Fruit fly (Drosophila melanogaster) whole organism, prepupa: ENCODE results near the gene CG18764.

Experiments
- CG10669 ChIP-seq: fragments of 200-800 bp; sonication (Bioruptor generic); optimal IDR thresholded peaks from 3 replicates; lab custom pipeline; 2018; ENCODE audit warnings: missing biosample characterization, mild to moderate bottlenecking, missing genetic modification characterization, moderate library complexity
- CG11294 ChIP-seq: fragments of 200-800 bp; sonication (Bioruptor generic); IDR thresholded peaks from 2 replicates; pipeline ENCODE4 v1.3.6; 2022; ENCODE audit warnings: missing biosample characterization, missing genetic modification characterization
- CG11762 ChIP-seq: fragments of 200-800 bp; sonication (Bioruptor generic); optimal IDR thresholded peaks from 3 replicates; lab custom pipeline; 2016; ENCODE audit warnings: missing biosample characterization, missing genetic modification characterization; ENCODE audit not compliant: insufficient read depth
- CG15336 ChIP-seq: fragments of 200-800 bp; sonication (Bioruptor generic); IDR thresholded peaks from 2 replicates; pipeline ENCODE4 v1.3.6; 2022; ENCODE audit warnings: missing biosample characterization, missing genetic modification characterization
- CG1621 ChIP-seq: fragments of 200-800 bp; sonication (Bioruptor generic); optimal IDR thresholded peaks from 3 replicates; lab custom pipeline; 2018; ENCODE audit warnings: missing biosample characterization, mild to moderate bottlenecking, missing genetic modification characterization
- CG16779 ChIP-seq: fragments of 200-800 bp; sonication (Bioruptor generic); optimal IDR thresholded peaks from 3 replicates; lab custom pipeline; 2017; ENCODE audit warnings: missing biosample characterization, mild to moderate bottlenecking, missing genetic modification characterization
- CG32006 ChIP-seq: fragments of 200-800 bp; sonication (Bioruptor generic); optimal IDR thresholded peaks from 3 replicates; lab custom pipeline; 2017; ENCODE audit warnings: missing biosample characterization, mild to moderate bottlenecking, missing genetic modification characterization
- CG4318 ChIP-seq: fragments of 200-800 bp; sonication (Bioruptor generic); optimal IDR thresholded peaks from 3 replicates; lab custom pipeline; 2017; ENCODE audit warnings: missing biosample characterization, mild to moderate bottlenecking, missing genetic modification characterization
- CG6163 ChIP-seq: fragments of 200-800 bp; sonication (Bioruptor generic); IDR thresholded peaks from 3 replicates; pipeline ENCODE4 v1.3.6; 2022; ENCODE audit warnings: missing biosample characterization, missing genetic modification characterization
- CG6792 ChIP-seq: fragments of 200-800 bp; sonication (Bioruptor generic); optimal IDR thresholded peaks from 3 replicates; lab custom pipeline; 2016; ENCODE audit warnings: missing biosample characterization, missing genetic modification characterization
- CG6808 ChIP-seq: fragments of 200-800 bp; sonication (Bioruptor generic); optimal IDR thresholded peaks from 3 replicates; lab custom pipeline; 2017; ENCODE audit warnings: missing biosample characterization, missing genetic modification characterization, mild to moderate bottlenecking, moderate library complexity, missing genetic modification reagents
- CG6854 ChIP-seq: fragments of 200-800 bp; sonication (Bioruptor generic); optimal IDR thresholded peaks from 2 replicates; lab custom pipeline; 2017; ENCODE audit warnings: missing biosample characterization, mild to moderate bottlenecking, missing genetic modification characterization
- CG7368 ChIP-seq: fragments of 200-800 bp; sonication (Bioruptor generic); optimal IDR thresholded peaks from 3 replicates; lab custom pipeline; 2016; ENCODE audit warnings: missing biosample characterization, missing genetic modification characterization
- CG8319 ChIP-seq: fragments of 200-800 bp; sonication (Bioruptor generic); optimal IDR thresholded peaks from 3 replicates; lab custom pipeline; 2016; ENCODE audit warnings: missing biosample characterization, missing genetic modification characterization
- CG8632 ChIP-seq: fragments of 200-800 bp; sonication (Bioruptor generic); optimal IDR thresholded peaks from 3 replicates; lab custom pipeline; 2016; ENCODE audit warnings: missing biosample characterization, missing genetic modification characterization
- CG9139 ChIP-seq: fragments of 200-800 bp; sonication (Bioruptor generic); optimal IDR thresholded peaks from 3 replicates; lab custom pipeline; 2017; ENCODE audit warnings: missing biosample characterization, mild to moderate bottlenecking, missing genetic modification characterization
- Eip78C ChIP-seq: fragments of 200-800 bp; sonication (Bioruptor generic); peaks from one replicate; lab custom pipeline; 2016; ENCODE audit warnings: missing biosample characterization, missing genetic modification characterization
- Eip93F ChIP-seq: fragments of 200-800 bp; sonication (Bioruptor generic); optimal IDR thresholded peaks from 2 replicates; lab custom pipeline; 2016; ENCODE audit warnings: missing biosample characterization, mild to moderate bottlenecking, missing genetic modification characterization
- Ets96B ChIP-seq: fragments of 200-800 bp; optimal IDR thresholded peaks from 2 replicates; lab custom pipeline; 2019; ENCODE audit warnings: missing biosample characterization, mild to moderate bottlenecking, missing genetic modification characterization, moderate library complexity
- Gug ChIP-seq: fragments of 200-800 bp; sonication (Bioruptor generic); IDR thresholded peaks from 2 replicates; pipeline ENCODE4 v1.3.6; 2022; ENCODE audit warnings: missing biosample characterization, missing genetic modification characterization
- Hr39 ChIP-seq: fragments of 200-800 bp; sonication (Bioruptor generic); optimal IDR thresholded peaks from 2 replicates; lab custom pipeline; 2016; ENCODE audit warnings: missing biosample characterization, missing genetic modification characterization
- Hr4 ChIP-seq: fragments of 200-800 bp; sonication (Bioruptor generic); optimal IDR thresholded peaks from 3 replicates; lab custom pipeline; 2016; ENCODE audit warnings: missing biosample characterization, missing genetic modification characterization
- Met ChIP-seq: fragments of 200-800 bp; sonication (Bioruptor generic); optimal IDR thresholded peaks from 3 replicates; lab custom pipeline; 2016; ENCODE audit warnings: missing biosample characterization, missing genetic modification characterization
- OdsH ChIP-seq: fragments of 200-800 bp; sonication (Bioruptor generic); optimal IDR thresholded peaks from 3 replicates; lab custom pipeline; 2016; ENCODE audit warnings: missing biosample characterization, missing genetic modification characterization
- Sox102F ChIP-seq: fragments of 200-800 bp; sonication (Bioruptor generic); optimal IDR thresholded peaks from 2 replicates; lab custom pipeline; 2016; ENCODE audit warnings: missing biosample characterization, mild to moderate bottlenecking, missing genetic modification characterization
- Sox14 ChIP-seq: fragments of 200-800 bp; sonication (Bioruptor generic); optimal IDR thresholded peaks from 3 replicates; lab custom pipeline; 2016; ENCODE audit warnings: missing biosample characterization, missing genetic modification characterization
- cyc ChIP-seq: fragments of 200-800 bp; sonication (Bioruptor generic); optimal IDR thresholded peaks from 3 replicates; lab custom pipeline; 2016; ENCODE audit warnings: missing biosample characterization, missing genetic modification characterization
- dac ChIP-seq: fragments of 200-800 bp; sonication (Bioruptor generic); optimal IDR thresholded peaks from 2 replicates; lab custom pipeline; 2017; ENCODE audit warnings: missing biosample characterization, mild to moderate bottlenecking, missing genetic modification characterization
- dsx ChIP-seq: fragments of 200-800 bp; optimal IDR thresholded peaks from 3 replicates; lab custom pipeline; 2019; ENCODE audit warnings: missing biosample characterization, mild to moderate bottlenecking, missing genetic modification characterization, moderate library complexity; ENCODE audit not compliant: poor library complexity, severe bottlenecking
- eg ChIP-seq: fragments of 200-800 bp; sonication (Bioruptor generic); IDR thresholded peaks from 3 replicates; pipeline ENCODE4 v1.3.6; 2022; ENCODE audit warnings: missing biosample characterization, missing genetic modification characterization
- esn ChIP-seq: fragments of 200-800 bp; sonication (Bioruptor generic); optimal IDR thresholded peaks from 2 replicates; lab custom pipeline; 2016; ENCODE audit warnings: missing biosample characterization, mild to moderate bottlenecking, missing genetic modification characterization, moderate library complexity
- fd85E ChIP-seq: fragments of 200-800 bp; sonication (Bioruptor generic); optimal IDR thresholded peaks from 3 replicates; lab custom pipeline; 2016; ENCODE audit warnings: missing biosample characterization, missing genetic modification characterization
- fkh ChIP-seq: fragments of 200-800 bp; sonication (Bioruptor generic); optimal IDR thresholded peaks from 3 replicates; lab custom pipeline; 2017; ENCODE audit warnings: missing biosample characterization, mild to moderate bottlenecking, missing genetic modification characterization, moderate library complexity
- lz ChIP-seq: fragments of 200-800 bp; sonication (Bioruptor generic); optimal IDR thresholded peaks from 3 replicates; lab custom pipeline; 2016; ENCODE audit warnings: missing biosample characterization, missing genetic modification characterization
- pdm3 ChIP-seq: fragments of 200-800 bp; sonication (Bioruptor generic); optimal IDR thresholded peaks from 3 replicates; lab custom pipeline; 2016; ENCODE audit warnings: missing biosample characterization, missing genetic modification characterization
- ss ChIP-seq, 2 experiments: fragments of 200-800 bp; sonication (Bioruptor generic); optimal IDR thresholded peaks; 2 replicates in 1 of 2; 3 replicates in 1 of 2; lab custom pipeline; 2017 to 2018; ENCODE audit warnings: mild to moderate bottlenecking in 2 of 2, missing biosample characterization in 2 of 2, missing genetic modification characterization in 2 of 2, moderate library complexity in 1 of 2
- svp ChIP-seq: fragments of 200-800 bp; sonication (Bioruptor generic); peaks from one replicate; lab custom pipeline; 2016; ENCODE audit warnings: missing biosample characterization, missing genetic modification characterization

The CG18764 gene

DNA sequence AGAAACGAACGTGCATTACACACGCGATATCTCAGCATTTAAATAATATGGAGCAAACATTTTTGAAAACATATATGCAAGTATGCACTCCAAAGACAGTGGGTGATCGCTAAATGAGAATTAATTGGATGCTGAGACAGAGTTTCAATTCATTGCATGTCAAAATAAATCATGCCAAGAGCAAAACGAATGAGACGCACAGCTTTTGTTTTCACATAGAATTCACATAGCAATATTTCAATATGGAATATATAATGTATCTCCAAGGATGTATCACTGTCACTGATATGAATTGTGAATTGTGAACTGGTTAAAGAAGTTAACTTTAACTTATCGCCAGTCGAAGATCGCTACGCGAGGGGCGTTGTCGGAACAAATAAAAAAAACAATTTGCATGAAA is 12.2 kb upstream of the CG18764 start (continued):
- TF ChIP-seq CG6854 (GFP tag; lab: Kevin White, UChicago) (no peak), Sox102F (GFP tag; lab: Kevin White, UChicago) (peak; percentile 62), CG15336 (peak; percentile 52), CG9139 (GFP tag; lab: Kevin White, UChicago) (no peak), CG4318 (GFP tag; lab: Kevin White, UChicago) (no peak), OdsH (GFP tag; lab: Kevin White, UChicago) (peak; percentile 49), ss (GFP tag; optimal IDR thresholded peaks at IDR 0.05; lab: Kevin White, UChicago) (peak; percentile 6 to 55), Hr39 (GFP tag; lab: Kevin White, UChicago) (peak; percentile 66), CG6808 (GFP tag; lab: Kevin White, UChicago) (peak; percentile 54), Ets96B (tag; lab: Kevin White, UChicago) (peak; percentile 52), Sox14 (GFP tag; lab: Kevin White, UChicago) (peak; percentile 39), fd85E (GFP tag; lab: Kevin White, UChicago) (peak; percentile 42), svp (peak; percentile 86), eg (GFP tag; lab: Robert Waterston, UW) (0 out of 3 replicates have a peak, but pooled peaks have one; percentile 44), CG7368 (GFP tag; lab: Kevin White, UChicago) (peak; percentile 42), Eip78C (GFP tag; lab: Kevin White, UChicago) (peak; percentile 82), CG6792 (GFP tag; lab: Kevin White, UChicago) (peak; percentile 30), pdm3 (GFP tag; lab: Kevin White, UChicago) (peak; percentile 37), CG11294 (GFP tag; lab: Robert Waterston, UW) (no peak; the same call in 1 of the 2 replicates), lz (GFP tag; lab: Kevin White, UChicago) (peak; percentile 63), CG10669 (GFP tag; lab: Kevin White, UChicago) (peak; percentile 52), CG6163 (GFP tag; lab: Robert Waterston, UW) (0 out of 3 replicates have a peak, but pooled peaks have one; percentile 43), CG8319 (GFP tag; lab: Kevin White, UChicago) (peak; percentile 40), fkh (GFP tag; lab: Kevin White, UChicago) (no peak), Hr4 (GFP tag; lab: Kevin White, UChicago) (peak; percentile 25), dac (no peak), cyc (GFP tag; lab: Kevin White, UChicago) (peak; percentile 37), CG32006 (GFP tag; lab: Kevin White, UChicago) (peak; percentile 56), Met (GFP tag; lab: Kevin White, UChicago) (peak; percentile 61)

DNA sequence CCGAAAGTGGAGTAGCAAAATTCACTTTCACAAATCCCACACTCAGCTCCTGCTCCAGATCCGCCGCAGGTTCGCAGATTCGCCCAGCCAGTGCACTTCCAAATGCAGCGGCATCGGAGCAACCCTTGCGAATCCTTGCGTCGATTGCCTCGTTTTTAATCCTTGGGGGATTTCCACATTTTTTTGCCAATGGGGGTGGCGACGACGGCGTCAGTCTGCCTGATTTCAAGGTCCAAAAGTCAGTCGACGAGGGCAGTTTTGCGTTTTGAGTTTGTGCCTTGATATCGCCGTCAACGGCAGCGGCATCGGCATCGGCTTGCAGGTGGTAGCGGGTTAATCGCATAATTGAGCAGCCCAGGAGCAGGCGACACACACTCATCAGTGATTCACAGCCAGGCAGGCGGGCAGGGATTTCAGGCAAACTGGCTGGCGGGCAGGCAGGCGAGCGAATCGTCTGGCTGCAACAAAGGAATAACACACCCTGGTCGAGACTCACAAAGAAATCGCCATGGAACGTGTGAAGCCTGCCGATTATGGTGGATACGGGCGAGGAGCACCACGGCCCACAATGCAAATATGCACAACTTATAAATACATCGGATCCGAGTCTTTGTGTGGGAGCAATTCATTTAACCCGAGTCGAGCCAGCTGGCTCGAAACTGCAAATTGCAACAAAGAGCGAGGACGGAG is 11.1 kb upstream of the CG18764 start:
- TF ChIP-seq CG6854 (GFP tag; lab: Kevin White, UChicago) (peak; percentile 1), dsx (GFP tag; lab: Kevin White, UChicago) (peak; percentile 29), CG1621 (tag; lab: Kevin White, UChicago) (peak; percentile 43), Sox14 (GFP tag; lab: Kevin White, UChicago) (peak; percentile 76), svp (peak; percentile 67), CG6808 (GFP tag; lab: Kevin White, UChicago) (peak; percentile 3), Eip93F (no peak), esn (GFP tag; lab: Kevin White, UChicago) (no peak), Eip78C (GFP tag; lab: Kevin White, UChicago) (peak; percentile 66), ss (GFP tag; optimal IDR thresholded peaks at IDR 0.05; lab: Kevin White, UChicago) (peak in 1 of 2 experiments; percentile 57), CG8632 (GFP tag; lab: Kevin White, UChicago) (no peak), Ets96B (tag; lab: Kevin White, UChicago) (no peak), CG11762 (GFP tag; lab: Kevin White, UChicago) (no peak), CG7368 (GFP tag; lab: Kevin White, UChicago) (no peak), Gug (GFP tag; lab: Robert Waterston, UW) (no peak), CG16779 (tag; lab: Kevin White, UChicago) (no peak)
